Worm (Caenorhabditis elegans) whole organism, L2 larva: ENCODE data around the gene nspb-11.

Experiments
- C34F6.9 ChIP-seq: fragments of 150-350 bp; optimal IDR thresholded peaks from 2 replicates; lab custom pipeline; 2014; ENCODE audit warnings: missing biosample characterization, missing genetic modification characterization
- F13H6.1 ChIP-seq: sonication (generic microtip); optimal IDR thresholded peaks from 2 replicates; lab custom pipeline; 2016; ENCODE audit warnings: missing genetic modification characterization, missing compliant biosample characterization
- R02D3.7 ChIP-seq: fragments of 150-350 bp; optimal IDR thresholded peaks from 2 replicates; lab custom pipeline; 2014; ENCODE audit warnings: missing biosample characterization, missing genetic modification characterization
- Y55F3AM.14 ChIP-seq: fragments of 200-800 bp; sonication (Bioruptor generic); optimal IDR thresholded peaks from 2 replicates; lab custom pipeline; 2018; ENCODE audit warnings: mild to moderate bottlenecking, missing genetic modification characterization, missing compliant biosample characterization
- alr-1 ChIP-seq: fragments of 150-350 bp; optimal IDR thresholded peaks from 2 replicates; lab custom pipeline; 2014; ENCODE audit warnings: missing biosample characterization, missing genetic modification characterization
- ama-1 ChIP-seq: fragments of 150-350 bp; optimal IDR thresholded peaks from 2 replicates; lab custom pipeline; 2018; ENCODE audit warnings: inconsistent platforms
- blmp-1 ChIP-seq: sonication (generic microtip); optimal IDR thresholded peaks from 2 replicates; lab custom pipeline; 2017; ENCODE audit warnings: missing genetic modification characterization, mild to moderate bottlenecking, missing compliant biosample characterization, antibody characterized with exemption, moderate library complexity; ENCODE audit not compliant: insufficient read depth
- ceh-82 ChIP-seq: fragments of 150-350 bp; optimal IDR thresholded peaks from 2 replicates; lab custom pipeline; 2014; ENCODE audit warnings: missing biosample characterization, missing genetic modification characterization
- crh-2 ChIP-seq: sonication (generic microtip); optimal IDR thresholded peaks from 2 replicates; lab custom pipeline; 2017; ENCODE audit warnings: missing biosample characterization, missing genetic modification characterization
- elt-3 ChIP-seq: sonication (generic microtip); optimal IDR thresholded peaks from 2 replicates; lab custom pipeline; 2017; ENCODE audit warnings: missing biosample characterization, missing genetic modification characterization
- fos-1 ChIP-seq: fragments of 150-350 bp; optimal IDR thresholded peaks from 2 replicates; lab custom pipeline; 2014; ENCODE audit warnings: missing biosample characterization, missing genetic modification characterization
- lin-11 ChIP-seq: fragments of 150-350 bp; sonication (generic microtip); optimal IDR thresholded peaks from 2 replicates; lab custom pipeline; 2014; ENCODE audit warnings: missing biosample characterization, missing genetic modification characterization, inconsistent platforms, mixed read lengths
- lin-39 ChIP-seq: fragments of 150-350 bp; optimal IDR thresholded peaks from 2 replicates; lab custom pipeline; 2014; ENCODE audit warnings: missing biosample characterization, missing genetic modification reagents, missing genetic modification characterization
- mbf-1 ChIP-seq: sonication (generic microtip); optimal IDR thresholded peaks from 2 replicates; lab custom pipeline; 2017; ENCODE audit warnings: missing biosample characterization, missing genetic modification characterization
- nhr-10 ChIP-seq: sonication (generic microtip); optimal IDR thresholded peaks from 2 replicates; lab custom pipeline; 2017; ENCODE audit warnings: missing biosample characterization, missing genetic modification characterization
- nhr-11 ChIP-seq: fragments of 150-350 bp; optimal IDR thresholded peaks from 2 replicates; lab custom pipeline; 2014; ENCODE audit warnings: missing biosample characterization, missing genetic modification characterization
- peb-1 ChIP-seq: fragments of 150-350 bp; optimal IDR thresholded peaks from 2 replicates; lab custom pipeline; 2014; ENCODE audit warnings: missing biosample characterization, missing genetic modification characterization
- sem-4 ChIP-seq: fragments of 150-350 bp; optimal IDR thresholded peaks from 2 replicates; lab custom pipeline; 2014; ENCODE audit warnings: missing biosample characterization, missing genetic modification reagents, missing genetic modification characterization
- skn-1 ChIP-seq: sonication (generic microtip); optimal IDR thresholded peaks from 2 replicates; lab custom pipeline; 2017; ENCODE audit warnings: missing biosample characterization, missing genetic modification characterization
- sma-3 ChIP-seq: sonication (generic microtip); optimal IDR thresholded peaks from 2 replicates; lab custom pipeline; 2016; ENCODE audit warnings: missing genetic modification reagents, missing genetic modification characterization, missing compliant biosample characterization
- snpc-4 ChIP-seq: fragments of 150-350 bp; optimal IDR thresholded peaks from 2 replicates; lab custom pipeline; 2014; ENCODE audit warnings: missing biosample characterization, missing genetic modification characterization
- unc-39 ChIP-seq: fragments of 150-350 bp; optimal IDR thresholded peaks from 2 replicates; lab custom pipeline; 2014; ENCODE audit warnings: missing biosample characterization, missing genetic modification characterization
- unc-55 ChIP-seq: fragments of 150-350 bp; sonication (generic microtip); optimal IDR thresholded peaks from 3 replicates; lab custom pipeline; 2014; ENCODE audit warnings: missing biosample characterization, missing genetic modification reagents, missing genetic modification characterization
- zag-1 ChIP-seq: fragments of 150-350 bp; optimal IDR thresholded peaks from 2 replicates; lab custom pipeline; 2014; ENCODE audit warnings: missing biosample characterization, missing genetic modification characterization
- ztf-1 ChIP-seq: fragments of 200-800 bp; sonication (Bioruptor generic); conservative IDR thresholded peaks from 2 replicates; pipeline ENCODE4 v1.3.6; 2022; ENCODE audit warnings: missing genetic modification characterization, missing compliant biosample characterization

Gene nspb-11

ce11 chrII:12892407-12892806 is 14.8 kb upstream of the nspb-11 start:
- TF ChIP-seq fos-1 (peak; percentile 77), nhr-10 (tag; lab: Kevin White, UChicago) (no peak)
- TF ChIP-seq, all 48 proteins: peak for 1

- TF ChIP-seq unc-55 (GFP tag; lab: Kevin White, UChicago): no peak
- no peak for TF ChIP-seq peb-1
- no peak for TF ChIP-seq unc-39
- TF ChIP-seq blmp-1: no peak
- no peak for TF ChIP-seq ztf-1 (GFP tag; lab: Robert Waterston, UW)
- TF ChIP-seq Y55F3AM.14: no peak
- peak; percentile 29 for TF ChIP-seq skn-1
- peak; percentile 93 for TF ChIP-seq fos-1
- TF ChIP-seq lin-39 (tag; lab: Kevin White, UChicago): no peak
- no peak for TF ChIP-seq ama-1 (lab: Kevin White, UChicago)
- peak; percentile 30 for TF ChIP-seq crh-2 (tag; lab: Kevin White, UChicago)
- no peak for TF ChIP-seq nhr-11 (tag; lab: Kevin White, UChicago)
These were observed 12.0 kb upstream of the nspb-11 start, which contains the start of the genes clec-62 and clec-63 for ce11 chrII:12895078-12895670. clec-62 (minus strand) TSS chrII:12895128. clec-63 (plus strand) TSS chrII:12895638.

ce11 chrII:12896666-12897065 is 10.5 kb upstream of the nspb-11 start:
- TF ChIP-seq ceh-82 (tag; lab: Kevin White, UChicago) (no peak), ztf-1 (GFP tag; lab: Robert Waterston, UW) (no peak), nhr-11 (tag; lab: Kevin White, UChicago) (no peak)

- TF ChIP-seq mbf-1 (tag; lab: Kevin White, UChicago) (no peak), C34F6.9 (tag; lab: Kevin White, UChicago) (no peak), elt-3 (tag; lab: Kevin White, UChicago) (no peak), ceh-82 (tag; lab: Kevin White, UChicago) (no peak), ama-1 (lab: Kevin White, UChicago) (no peak), snpc-4 (no peak), zag-1 (tag; lab: Kevin White, UChicago) (no peak), sma-3 (no peak), unc-55 (GFP tag; lab: Kevin White, UChicago) (no peak), blmp-1 (no peak), lin-11 (tag; lab: Kevin White, UChicago) (no peak)
These were observed 9.8 kb upstream of the nspb-11 start for ce11 chrII:12897361-12897760.

- TF ChIP-seq fos-1 (peak; percentile 32), crh-2 (tag; lab: Kevin White, UChicago) (no peak), ama-1 (lab: Kevin White, UChicago) (no peak), R02D3.7 (no peak)
These were observed 9.2 kb upstream of the nspb-11 start, which contains the start of gene clec-64 for ce11 chrII:12897942-12898341. clec-64 (plus strand) TSS chrII:12898242.

- peak; percentile 70 for TF ChIP-seq fos-1
- TF ChIP-seq nhr-11 (tag; lab: Kevin White, UChicago): no peak
These were observed 6.1 kb upstream of the nspb-11 start, which contains the start of gene clec-65 for ce11 chrII:12901025-12901424. clec-65 (plus strand) TSS chrII:12901325.

ce11 chrII:12904174-12904573 is 3.0 kb upstream of the nspb-11 start, which contains the start of gene clec-66:
clec-66 (plus strand) TSS chrII:12904398.
- TF ChIP-seq snpc-4 (no peak), unc-39 (no peak), F13H6.1 (tag; lab: Kevin White, UChicago) (no peak), crh-2 (tag; lab: Kevin White, UChicago) (no peak), fos-1 (peak; percentile 91)

ce11 chrII:12908779-12909178 is 1.6 kb downstream of the nspb-11 start, which contains the start of gene ddn-2:
ddn-2 (plus strand) TSS chrII:12909079.
- TF ChIP-seq crh-2 (tag; lab: Kevin White, UChicago) (no peak), lin-39 (tag; lab: Kevin White, UChicago) (no peak), alr-1 (no peak), blmp-1 (no peak), sem-4 (tag; lab: Kevin White, UChicago) (no peak), lin-11 (tag; lab: Kevin White, UChicago) (no peak), R02D3.7 (no peak)
- TF ChIP-seq, all 48 proteins: peak for 0
